Worm (Caenorhabditis elegans): Measurements from ENCODE around the gene her-1.

DNA sequence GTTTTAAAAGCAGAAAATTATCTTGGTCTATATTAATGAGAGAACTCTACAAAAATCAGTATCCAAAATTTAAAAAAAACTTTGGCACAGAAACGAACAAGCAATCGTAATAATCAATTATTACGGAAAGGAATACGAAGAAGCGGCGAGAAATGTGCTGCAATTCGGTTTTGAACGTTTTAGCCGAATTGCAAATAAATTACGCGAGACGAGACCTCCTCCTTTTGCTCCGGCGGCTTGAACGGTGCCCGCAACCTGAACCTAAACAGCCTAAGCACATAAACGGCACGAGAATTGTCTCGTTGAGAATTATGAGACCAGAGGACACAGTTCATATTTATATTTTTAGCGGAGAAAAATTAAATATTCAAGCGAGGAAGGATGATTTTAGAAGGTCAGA is 7.5 kb upstream of the her-1 start:
- no peak for TF ChIP-seq hlh-15 (tag; optimal IDR thresholded peaks at IDR 0.05)
- no peak for TF ChIP-seq unc-86 (tag; optimal IDR thresholded peaks at IDR 0.05)
- TF ChIP-seq ceh-34 (tag; optimal IDR thresholded peaks at IDR 0.05), result no peak
- no peak for TF ChIP-seq rnt-1 (tag; optimal IDR thresholded peaks at IDR 0.05)
- TF ChIP-seq ama-1 (optimal IDR thresholded peaks at IDR 0.05), result no peak
- no peak for TF ChIP-seq pqm-1 (tag; optimal IDR thresholded peaks at IDR 0.05)
- no peak for TF ChIP-seq ceh-24 (tag; optimal IDR thresholded peaks at IDR 0.05)
- TF ChIP-seq ceh-22 (tag; optimal IDR thresholded peaks at IDR 0.05), result no peak
- TF ChIP-seq K09A11.1 (tag; optimal IDR thresholded peaks at IDR 0.05; ENCODE audit: insufficient read depth), result no peak
- TF ChIP-seq unc-55 (GFP tag; optimal IDR thresholded peaks at IDR 0.05), result no peak
- TF ChIP-seq tbx-2 (tag; optimal IDR thresholded peaks at IDR 0.05), result no peak
- no peak for TF ChIP-seq npax-4 (tag; optimal IDR thresholded peaks at IDR 0.05)
- TF ChIP-seq elt-2 (tag; optimal IDR thresholded peaks at IDR 0.05), result no peak
- TF ChIP-seq ceh-2 (tag; optimal IDR thresholded peaks at IDR 0.05), result no peak
